Fruit fly (Drosophila melanogaster) whole organism: ENCODE results near the gene CG12502.

Experiments used
- CG8478 ChIP-seq: fragments of >200 bp; optimal IDR thresholded peaks from 2 replicates; lab custom pipeline; 2018; ENCODE audit warnings: inconsistent platforms
- EcR ChIP-seq, 2 experiments: fragments of >200 bp; optimal IDR thresholded peaks; 2 replicates each; lab custom pipeline; 2017; ENCODE audit warnings: missing biosample characterization in 2 of 2, missing genetic modification characterization in 2 of 2, missing genetic modification reagents in 2 of 2
- pan ChIP-seq: fragments of >200 bp; optimal IDR thresholded peaks from 2 replicates; lab custom pipeline; 2017
- psq ChIP-seq: fragments of >200 bp; optimal IDR thresholded peaks from 2 replicates; lab custom pipeline; 2017
- usp ChIP-seq: fragments of >200 bp; optimal IDR thresholded peaks from 2 replicates; lab custom pipeline; 2017; ENCODE audit warnings: missing biosample characterization, missing genetic modification characterization, mixed read lengths

DNA sequence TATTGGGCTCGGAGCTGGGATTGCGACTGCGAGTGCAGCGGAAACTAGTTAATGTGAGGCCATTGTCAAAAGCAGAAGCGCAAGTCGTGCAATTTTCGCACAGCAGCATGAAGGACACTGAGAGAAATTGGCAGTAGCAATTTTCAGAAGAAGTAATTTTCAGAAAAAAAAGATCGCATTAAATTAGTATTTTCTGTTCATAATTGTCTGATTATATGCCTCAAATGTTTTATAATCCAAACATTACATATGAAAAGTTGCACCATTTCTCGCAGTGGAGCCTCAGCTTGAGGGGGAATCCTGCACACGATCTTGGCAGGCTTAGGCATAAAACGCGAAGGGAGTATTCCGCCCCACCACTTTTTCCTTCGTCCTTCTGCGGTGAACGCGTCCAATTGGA, 39.2 kb downstream of the CG12502 start:
- no peak for TF ChIP-seq CG8478 (lab: Kevin White, UChicago)
- TF ChIP-seq usp = no peak
- TF ChIP-seq psq (lab: Kevin White, UChicago) = no peak
- TF ChIP-seq pan (lab: Kevin White, UChicago) = no peak
- no peak for TF ChIP-seq EcR (GFP tag; optimal IDR thresholded peaks at IDR 0.05; lab: Kevin White, UChicago)
